Worm (Caenorhabditis elegans) whole organism, dauer: Measurements from ENCODE around the gene cest-2.3.
"Not testable (repeated sequence)": the region's sequence is repeated elsewhere in the genome, so short reads cannot be mapped to it uniquely, and the experiment has no call there.

ENCODE experiments used
- unc-62 ChIP-seq: sonication (generic microtip); optimal IDR thresholded peaks from 2 replicates; lab custom pipeline; 2017; ENCODE audit warnings: missing biosample characterization, missing genetic modification reagents, missing genetic modification characterization

The cest-2.3 gene

ce11 chrV:14182860-14183259, at the start of gene cest-2.3:
Gene cest-2.3 (minus strand): TSS chrV:14182960.
- TF ChIP-seq unc-62 (GFP tag; lab: Kevin White, UChicago) = no peak

DNA sequence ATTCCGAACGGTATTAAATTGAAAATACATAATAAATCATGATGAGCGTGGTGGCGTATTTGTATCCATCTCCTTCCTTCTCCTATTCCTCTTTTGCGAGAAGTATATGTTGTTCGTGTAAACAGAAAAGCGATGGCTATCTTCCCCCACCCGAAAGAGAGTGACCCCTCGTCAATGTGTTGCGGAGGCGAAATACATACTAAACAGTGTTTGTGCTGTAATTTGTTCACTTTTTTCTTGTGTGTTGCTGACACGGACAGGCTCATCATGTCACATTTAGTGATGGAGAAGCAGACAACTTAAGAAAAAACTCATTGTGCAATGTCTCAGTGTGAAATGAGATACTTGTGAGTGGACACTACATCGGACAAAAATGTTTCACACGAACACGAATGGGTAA, 48.9 kb upstream of the cest-2.3 start:
- no peak for TF ChIP-seq unc-62 (GFP tag; lab: Kevin White, UChicago)

- no peak for TF ChIP-seq unc-62 (GFP tag; lab: Kevin White, UChicago)
These were observed 48.2 kb upstream of the cest-2.3 start for ce11 chrV:14230788-14231583.

ce11 chrV:14226373-14226772, 43.6 kb upstream of the cest-2.3 start, which contains the start of gene nep-21:
Gene nep-21 (minus strand): TSS chrV:14226473.
- no peak for TF ChIP-seq unc-62 (GFP tag; lab: Kevin White, UChicago)

ce11 chrV:14223141-14223540, 40.4 kb upstream of the cest-2.3 start:
- TF ChIP-seq unc-62 (GFP tag; lab: Kevin White, UChicago) = no peak

DNA sequence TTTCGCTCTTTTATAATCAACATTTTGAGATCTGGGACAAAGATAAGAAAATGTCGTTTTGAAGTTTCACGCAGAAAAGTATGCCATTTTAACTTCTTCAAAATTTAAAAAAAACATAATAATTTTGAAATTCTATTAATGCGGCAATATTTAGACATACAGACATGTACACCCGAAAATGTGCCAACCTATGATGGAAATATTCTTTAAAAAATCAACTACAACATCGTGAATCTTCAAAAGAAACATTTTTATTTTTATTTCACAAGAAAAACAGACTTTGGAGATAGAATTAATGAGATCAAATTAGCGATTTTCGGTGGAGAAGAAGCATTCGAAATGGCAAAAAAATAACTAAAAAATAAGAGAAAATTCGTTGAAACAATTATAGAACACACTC, 32.3 kb upstream of the cest-2.3 start, which contains the start of gene T16A9.5:
T16A9.5 (minus strand) TSS at position 101 of the 400 bp plus-strand sequence.
- no peak for TF ChIP-seq unc-62 (GFP tag; lab: Kevin White, UChicago)

- no peak for TF ChIP-seq unc-62 (GFP tag; lab: Kevin White, UChicago)
These were observed 30.1 kb upstream of the cest-2.3 start for ce11 chrV:14212813-14213212.

- no peak for TF ChIP-seq unc-62 (GFP tag; lab: Kevin White, UChicago)
These were observed 28.0 kb upstream of the cest-2.3 start, which contains the start of gene str-230 for ce11 chrV:14210743-14211142. Gene str-230 (minus strand): TSS chrV:14210843.

- TF ChIP-seq unc-62 (GFP tag; lab: Kevin White, UChicago) = not testable (repeated sequence)
These were observed 22.5 kb upstream of the cest-2.3 start, which contains the start of gene T16A9.3 for ce11 chrV:14205214-14205613. Gene T16A9.3 (plus strand): TSS chrV:14205514.

- TF ChIP-seq unc-62 (GFP tag; lab: Kevin White, UChicago) = no peak
These were observed 17.3 kb upstream of the cest-2.3 start for ce11 chrV:14200086-14200485.

DNA sequence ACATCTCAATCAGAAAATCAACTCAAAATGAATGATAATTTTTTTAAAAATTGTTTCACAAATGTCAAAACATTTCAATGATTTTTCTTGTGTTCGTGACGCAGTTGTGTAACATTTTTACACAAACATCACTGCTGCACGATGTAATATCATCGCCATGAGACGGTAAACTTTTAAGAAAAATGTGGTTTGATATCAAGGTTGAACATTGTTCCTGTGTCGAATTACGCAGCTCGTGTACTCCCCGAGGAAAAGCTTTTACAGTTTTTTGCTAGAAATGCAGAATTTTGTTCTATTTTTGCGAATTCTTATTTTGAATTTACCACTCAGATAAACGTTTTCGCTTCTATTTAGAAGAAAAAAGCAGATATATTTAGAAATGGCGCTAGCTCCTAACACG, 14.9 kb upstream of the cest-2.3 start:
- no peak for TF ChIP-seq unc-62 (GFP tag; lab: Kevin White, UChicago)

- TF ChIP-seq unc-62 (GFP tag; lab: Kevin White, UChicago) = no peak
These were observed 11.8 kb upstream of the cest-2.3 start for ce11 chrV:14194514-14194913.

ce11 chrV:14193451-14193850, 10.7 kb upstream of the cest-2.3 start, which contains the start of gene atfs-1:
Gene atfs-1 (plus strand): TSS chrV:14193663.
- TF ChIP-seq unc-62 (GFP tag; lab: Kevin White, UChicago) = no peak

ce11 chrV:14192870-14193269, 10.1 kb upstream of the cest-2.3 start:
- TF ChIP-seq unc-62 (GFP tag; lab: Kevin White, UChicago) = no peak

ce11 chrV:14187104-14187503, 4.3 kb upstream of the cest-2.3 start:
- TF ChIP-seq unc-62 (GFP tag; lab: Kevin White, UChicago) = no peak

DNA sequence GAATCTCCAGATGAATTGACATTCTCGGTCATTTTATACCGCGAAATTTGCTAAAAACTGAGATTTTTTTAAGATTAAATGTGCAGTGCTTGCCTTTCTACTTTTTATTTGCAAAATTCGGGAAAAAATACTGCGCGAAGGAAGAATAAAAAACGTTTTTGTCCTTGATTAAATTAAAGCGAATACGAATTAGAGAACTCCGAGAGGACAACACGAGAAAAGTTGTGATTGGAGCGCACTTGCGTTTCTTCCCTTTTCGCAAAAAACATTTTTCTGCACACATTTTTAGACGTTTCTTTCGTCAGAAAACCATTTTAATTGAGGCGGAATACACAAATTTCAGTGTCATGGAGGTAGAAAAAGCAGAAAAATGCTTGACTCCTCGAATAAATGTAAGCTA, 2.7 kb upstream of the cest-2.3 start, which contains the start of the genes trm-1 and ints-2:
trm-1 (minus strand) TSS at position 175 of the 400 bp plus-strand sequence.
ints-2 (plus strand) TSS at position 249 of the 400 bp plus-strand sequence.
- TF ChIP-seq unc-62 (GFP tag; lab: Kevin White, UChicago) = no peak

- no peak for TF ChIP-seq unc-62 (GFP tag; lab: Kevin White, UChicago)
These were observed 2.8 kb downstream of the cest-2.3 start, which contains the start of gene ZC376.8 for ce11 chrV:14179947-14180346. Gene ZC376.8 (plus strand): TSS chrV:14180247.
